Fruit fly (Drosophila melanogaster) whole organism, embryonic: ENCODE results near the gene rin.

Experiments
- Ada2b ChIP-seq: fragments of 200-800 bp; sonication (Bioruptor generic); IDR thresholded peaks from 2 replicates; pipeline ENCODE4 v1.3.6; 2022; ENCODE audit warnings: missing biosample characterization, missing genetic modification characterization
- BtbVII ChIP-seq: fragments of 200-800 bp; sonication (Bioruptor generic); optimal IDR thresholded peaks from 3 replicates; lab custom pipeline; 2017; ENCODE audit warnings: missing biosample characterization, mild to moderate bottlenecking, missing genetic modification characterization
- CG11504 ChIP-seq: fragments of 200-800 bp; sonication (Bioruptor generic); optimal IDR thresholded peaks from 3 replicates; lab custom pipeline; 2019; ENCODE audit warnings: missing biosample characterization, mild to moderate bottlenecking, missing genetic modification characterization, moderate library complexity
- CG12071 ChIP-seq: fragments of 200-800 bp; sonication (Bioruptor generic); optimal IDR thresholded peaks from 3 replicates; lab custom pipeline; 2018; ENCODE audit warnings: missing biosample characterization, mild to moderate bottlenecking, missing genetic modification characterization
- CG12769 ChIP-seq: fragments of 200-800 bp; sonication (Bioruptor generic); optimal IDR thresholded peaks from 2 replicates; lab custom pipeline; 2019; ENCODE audit warnings: missing biosample characterization, mild to moderate bottlenecking, missing genetic modification characterization, moderate library complexity
- CG13775 ChIP-seq: fragments of 200-800 bp; sonication (Bioruptor generic); optimal IDR thresholded peaks from 3 replicates; lab custom pipeline; 2017; ENCODE audit warnings: missing biosample characterization, mild to moderate bottlenecking, missing genetic modification characterization
- CG1603 ChIP-seq: fragments of 200-800 bp; sonication (Bioruptor generic); optimal IDR thresholded peaks from 2 replicates; lab custom pipeline; 2019; ENCODE audit warnings: missing biosample characterization, mild to moderate bottlenecking, missing genetic modification characterization, moderate library complexity
- CG17568 ChIP-seq: fragments of 200-800 bp; sonication (Bioruptor generic); optimal IDR thresholded peaks from 2 replicates; lab custom pipeline; 2018; ENCODE audit warnings: missing biosample characterization, mild to moderate bottlenecking, missing genetic modification characterization, moderate library complexity
- CG18764 ChIP-seq: fragments of 200-800 bp; sonication (Bioruptor generic); optimal IDR thresholded peaks from 3 replicates; lab custom pipeline; 2016; ENCODE audit warnings: missing biosample characterization, missing genetic modification characterization
- CG3163 ChIP-seq: fragments of 200-800 bp; sonication (Bioruptor generic); optimal IDR thresholded peaks from 3 replicates; lab custom pipeline; 2016; ENCODE audit warnings: missing biosample characterization, missing genetic modification characterization
- CG43689 ChIP-seq: fragments of 200-800 bp; sonication (Bioruptor generic); IDR thresholded peaks from 2 replicates; pipeline ENCODE4 v1.3.6; 2022; ENCODE audit warnings: missing biosample characterization, missing genetic modification characterization
- CG8478 ChIP-seq: fragments of >200 bp; optimal IDR thresholded peaks from 2 replicates; lab custom pipeline; 2018
- CG8944 ChIP-seq: fragments of 200-800 bp; sonication (Bioruptor generic); optimal IDR thresholded peaks from 3 replicates; lab custom pipeline; 2016; ENCODE audit warnings: missing biosample characterization, missing genetic modification characterization
- CG9932 ChIP-seq: fragments of 200-800 bp; sonication (Bioruptor generic); IDR thresholded peaks from 2 replicates; pipeline ENCODE4 v1.3.6; 2022; ENCODE audit warnings: missing biosample characterization, missing genetic modification characterization
- D ChIP-seq, 2 experiments: fragments of 200-800 bp in 1 of 2; fragments of >200 bp in 1 of 2; sonication (Bioruptor generic) in 1 of 2; optimal IDR thresholded peaks; 2 replicates in 1 of 2; 3 replicates in 1 of 2; lab custom pipeline; 2017; ENCODE audit warnings: mild to moderate bottlenecking in 1 of 2, missing biosample characterization in 1 of 2, missing genetic modification characterization in 1 of 2, missing genetic modification reagents in 1 of 2
- Dll ChIP-seq: fragments of 200-800 bp; sonication (Bioruptor generic); IDR thresholded peaks from 4 replicates; pipeline ENCODE4 v1.3.6; 2022; ENCODE audit warnings: missing biosample characterization, missing genetic modification characterization; ENCODE audit not compliant: partially characterized antibody
- Dref ChIP-seq: fragments of 200-800 bp; sonication (Bioruptor generic); IDR thresholded peaks from 2 replicates; pipeline ENCODE4 v1.3.6; 2022; ENCODE audit warnings: missing biosample characterization, missing genetic modification characterization
- Ets97D ChIP-seq: fragments of 200-800 bp; sonication (Bioruptor generic); optimal IDR thresholded peaks from 3 replicates; lab custom pipeline; 2016; ENCODE audit warnings: missing biosample characterization, missing genetic modification characterization
- Gsc ChIP-seq: fragments of 200-800 bp; sonication (Bioruptor generic); IDR thresholded peaks from 2 replicates; pipeline ENCODE4 v1.3.6; 2022; ENCODE audit warnings: missing biosample characterization, missing genetic modification characterization
- Hr3 ChIP-seq: fragments of 200-800 bp; sonication (Bioruptor generic); optimal IDR thresholded peaks from 3 replicates; lab custom pipeline; 2016; ENCODE audit warnings: missing biosample characterization, missing genetic modification characterization
- Hr39 ChIP-seq: fragments of >200 bp; optimal IDR thresholded peaks from 2 replicates; lab custom pipeline; 2017
- Kr ChIP-seq: fragments of 200-800 bp; sonication (Bioruptor generic); optimal IDR thresholded peaks from 2 replicates; lab custom pipeline; 2017; ENCODE audit warnings: missing biosample characterization, mild to moderate bottlenecking, missing genetic modification characterization
- MTF-1 ChIP-seq: fragments of 200-800 bp; sonication (Bioruptor generic); optimal IDR thresholded peaks from 2 replicates; lab custom pipeline; 2018; ENCODE audit warnings: missing biosample characterization, mild to moderate bottlenecking, missing genetic modification characterization, borderline replicate concordance
- Meics ChIP-seq: fragments of 200-800 bp; sonication (Bioruptor generic); optimal IDR thresholded peaks from 2 replicates; lab custom pipeline; 2017; ENCODE audit warnings: missing biosample characterization, mild to moderate bottlenecking, missing genetic modification characterization
- NfI ChIP-seq: fragments of 200-800 bp; sonication (Bioruptor generic); optimal IDR thresholded peaks from 3 replicates; lab custom pipeline; 2018; ENCODE audit warnings: missing biosample characterization, mild to moderate bottlenecking, missing genetic modification characterization, moderate library complexity
- Opbp ChIP-seq: fragments of 200-800 bp; sonication (Bioruptor generic); IDR thresholded peaks from 3 replicates; pipeline ENCODE4 v1.3.6; 2022; ENCODE audit warnings: missing biosample characterization, missing genetic modification characterization; ENCODE audit not compliant: partially characterized antibody
- Pdp1 ChIP-seq, 2 experiments: fragments of 200-800 bp; sonication (Bioruptor generic); optimal IDR thresholded peaks; 3 replicates each; lab custom pipeline; 2016; ENCODE audit warnings: missing biosample characterization in 2 of 2, missing genetic modification characterization in 2 of 2, mild to moderate bottlenecking in 1 of 2, moderate library complexity in 1 of 2
- Poxn ChIP-seq: fragments of 200-800 bp; sonication (Bioruptor generic); IDR thresholded peaks from 2 replicates; pipeline ENCODE4 v1.3.6; 2022; ENCODE audit warnings: missing biosample characterization, missing genetic modification characterization
- Vsx1 ChIP-seq: fragments of 200-800 bp; sonication (Bioruptor generic); optimal IDR thresholded peaks from 2 replicates; lab custom pipeline; 2017; ENCODE audit warnings: missing biosample characterization, mild to moderate bottlenecking, missing genetic modification characterization, missing genetic modification reagents
- aop ChIP-seq: fragments of 200-800 bp; sonication (Bioruptor generic); IDR thresholded peaks from 2 replicates; pipeline ENCODE4 v1.3.6; 2022; ENCODE audit warnings: missing biosample characterization, missing genetic modification characterization
- ato ChIP-seq: fragments of 200-800 bp; sonication (Bioruptor generic); IDR thresholded peaks from 2 replicates; pipeline ENCODE4 v1.3.6; 2022; ENCODE audit warnings: missing biosample characterization, missing genetic modification characterization; ENCODE audit not compliant: partially characterized antibody
- exex ChIP-seq: fragments of 200-800 bp; sonication (Bioruptor generic); optimal IDR thresholded peaks from 4 replicates; lab custom pipeline; 2018; ENCODE audit warnings: missing biosample characterization, mild to moderate bottlenecking, missing genetic modification characterization, moderate library complexity
- eyg ChIP-seq: fragments of 200-800 bp; sonication (Bioruptor generic); optimal IDR thresholded peaks from 3 replicates; lab custom pipeline; 2016; ENCODE audit warnings: missing biosample characterization, missing genetic modification characterization
- kni ChIP-seq: fragments of 200-800 bp; sonication (Bioruptor generic); optimal IDR thresholded peaks from 3 replicates; lab custom pipeline; 2017; ENCODE audit warnings: mild to moderate bottlenecking, missing biosample characterization, missing genetic modification reagents, missing genetic modification characterization
- mam ChIP-seq: fragments of 200-800 bp; sonication (Bioruptor generic); optimal IDR thresholded peaks from 3 replicates; lab custom pipeline; 2016; ENCODE audit warnings: missing biosample characterization, missing genetic modification characterization
- mld ChIP-seq: fragments of 200-800 bp; sonication (Bioruptor generic); IDR thresholded peaks from 3 replicates; pipeline ENCODE4 v1.3.6; 2022; ENCODE audit warnings: missing biosample characterization, missing genetic modification characterization; ENCODE audit not compliant: partially characterized antibody
- nerfin-1 ChIP-seq: fragments of 200-800 bp; sonication (Bioruptor generic); optimal IDR thresholded peaks from 3 replicates; lab custom pipeline; 2019; ENCODE audit warnings: missing biosample characterization, mild to moderate bottlenecking, missing genetic modification characterization, moderate library complexity
- pita ChIP-seq: fragments of 200-800 bp; sonication (Bioruptor generic); optimal IDR thresholded peaks from 2 replicates; lab custom pipeline; 2017; ENCODE audit warnings: missing biosample characterization, mild to moderate bottlenecking, missing genetic modification characterization
- ro ChIP-seq: fragments of 200-800 bp; sonication (Bioruptor generic); IDR thresholded peaks from 2 replicates; pipeline ENCODE4 v1.3.6; 2022; ENCODE audit warnings: missing biosample characterization, missing genetic modification characterization
- schlank ChIP-seq: fragments of 200-800 bp; sonication (Bioruptor generic); optimal IDR thresholded peaks from 2 replicates; lab custom pipeline; 2018; ENCODE audit warnings: missing biosample characterization, mild to moderate bottlenecking, missing genetic modification characterization
- sima ChIP-seq: fragments of 200-800 bp; sonication (Bioruptor generic); optimal IDR thresholded peaks from 2 replicates; lab custom pipeline; 2016; ENCODE audit warnings: missing biosample characterization, missing genetic modification characterization
- sob ChIP-seq: fragments of 200-800 bp; sonication (Bioruptor generic); IDR thresholded peaks from 2 replicates; pipeline ENCODE4 v1.3.6; 2022; ENCODE audit warnings: missing biosample characterization, missing genetic modification characterization
- trem ChIP-seq: fragments of 200-800 bp; optimal IDR thresholded peaks from 3 replicates; lab custom pipeline; 2019; ENCODE audit warnings: missing biosample characterization, mild to moderate bottlenecking, missing genetic modification characterization, moderate library complexity
- tup ChIP-seq: fragments of 200-800 bp; sonication (Bioruptor generic); optimal IDR thresholded peaks from 2 replicates; lab custom pipeline; 2016; ENCODE audit warnings: missing biosample characterization, mild to moderate bottlenecking, missing genetic modification characterization, moderate library complexity
- twi ChIP-seq: fragments of 200-800 bp; optimal IDR thresholded peaks from 2 replicates; lab custom pipeline; 2019; ENCODE audit warnings: missing biosample characterization, mild to moderate bottlenecking, missing genetic modification characterization, moderate library complexity
- wdn ChIP-seq: fragments of 200-800 bp; sonication (Bioruptor generic); IDR thresholded peaks from 2 replicates; pipeline ENCODE4 v1.3.6; 2022; ENCODE audit warnings: missing biosample characterization, missing genetic modification characterization
- wek ChIP-seq: fragments of 200-800 bp; sonication (Bioruptor generic); optimal IDR thresholded peaks from 3 replicates; lab custom pipeline; 2018; ENCODE audit warnings: missing biosample characterization, mild to moderate bottlenecking, missing genetic modification characterization, moderate library complexity
- yki ChIP-seq: fragments of >200 bp; optimal IDR thresholded peaks from 3 replicates; lab custom pipeline; 2018
- z ChIP-seq: fragments of 200-800 bp; sonication (Bioruptor generic); IDR thresholded peaks from 3 replicates; pipeline ENCODE4 v1.3.6; 2022; ENCODE audit warnings: missing biosample characterization, missing genetic modification characterization

The rin gene

dm6 chr3R:13683624-13684568 is 37.1 kb downstream of the rin start, which contains the start of gene flfl (continued):
- TF ChIP-seq Kr (GFP tag; lab: Kevin White, UChicago): no peak
- TF ChIP-seq wdn: no peak
- no peak for TF ChIP-seq CG17568 (GFP tag; lab: Kevin White, UChicago)
- TF ChIP-seq CG9932: no peak
- TF ChIP-seq CG18764: peak; percentile 35
- TF ChIP-seq nerfin-1: peak; percentile 50
- no peak for TF ChIP-seq wek
- TF ChIP-seq pita: no peak
- TF ChIP-seq mld (GFP tag; lab: Robert Waterston, UW): no peak
- no peak for TF ChIP-seq tup (GFP tag; lab: Kevin White, UChicago)
- no peak for TF ChIP-seq schlank (tag; lab: Kevin White, UChicago)
- peak; percentile 39 for TF ChIP-seq CG3163 (GFP tag; lab: Kevin White, UChicago)
- TF ChIP-seq ro (GFP tag; lab: Robert Waterston, UW): no peak
- no peak for TF ChIP-seq Hr39 (lab: Kevin White, UChicago)
- TF ChIP-seq CG8478: peak; percentile 85
- TF ChIP-seq eyg: peak; percentile 3
- TF ChIP-seq Vsx1 (GFP tag; lab: Kevin White, UChicago): no peak
- no peak for TF ChIP-seq Dll
- peak; percentile 26 for TF ChIP-seq CG11504 (tag; lab: Kevin White, UChicago)
- TF ChIP-seq sima (GFP tag; lab: Kevin White, UChicago): no peak
- TF ChIP-seq CG12769 (tag; lab: Kevin White, UChicago): no peak
- TF ChIP-seq CG13775 (GFP tag; lab: Kevin White, UChicago): no peak
- no peak for TF ChIP-seq Poxn (GFP tag; lab: Robert Waterston, UW)
- TF ChIP-seq Ets97D: peak; percentile 80
- TF ChIP-seq NfI (GFP tag; lab: Kevin White, UChicago): peak; percentile 23
- TF ChIP-seq Gsc (GFP tag; lab: Robert Waterston, UW): no peak
- no peak for TF ChIP-seq Hr3 (GFP tag; lab: Kevin White, UChicago)
- TF ChIP-seq mam (GFP tag; lab: Kevin White, UChicago): peak; percentile 35
- TF ChIP-seq ato: no peak
- peak; percentile 44 for TF ChIP-seq CG12071 (GFP tag; lab: Kevin White, UChicago)
- TF ChIP-seq sob (GFP tag; lab: Robert Waterston, UW): no peak
- peak; percentile 54 for TF ChIP-seq trem
- no peak for TF ChIP-seq aop
- no peak for TF ChIP-seq exex (tag; lab: Kevin White, UChicago)
- TF ChIP-seq Pdp1 (GFP tag; optimal IDR thresholded peaks at IDR 0.05; lab: Kevin White, UChicago): peak in 1 of 2 experiments; percentile 96
- TF ChIP-seq Meics (GFP tag; lab: Kevin White, UChicago): no peak
- TF ChIP-seq z (GFP tag; lab: Robert Waterston, UW): no peak
- no peak for TF ChIP-seq Dref
- peak; percentile 78 for TF ChIP-seq CG1603 (tag; lab: Kevin White, UChicago)
- peak; percentile 26 for TF ChIP-seq D (optimal IDR thresholded peaks at IDR 0.05; lab: Kevin White, UChicago)
- no peak for TF ChIP-seq D (GFP tag; optimal IDR thresholded peaks at IDR 0.05; lab: Kevin White, UChicago)
- peak; percentile 19 for TF ChIP-seq BtbVII
- no peak for TF ChIP-seq CG8944 (GFP tag; lab: Kevin White, UChicago)
- peak; percentile 87 for TF ChIP-seq kni (GFP tag; lab: Kevin White, UChicago)
- TF ChIP-seq twi (tag; lab: Kevin White, UChicago): no peak
- peak; percentile 0 for TF ChIP-seq MTF-1 (GFP tag; lab: Kevin White, UChicago)
- peak; percentile 97 for TF ChIP-seq yki (lab: Kevin White, UChicago)
- TF ChIP-seq Opbp: no peak
- no peak for TF ChIP-seq Ada2b (GFP tag; lab: Robert Waterston, UW)
- no peak for TF ChIP-seq CG43689 (GFP tag; lab: Robert Waterston, UW)
